Worm (Caenorhabditis elegans) whole organism, mixed stage, embryonic: ENCODE measurements around the gene srg-30.

Source experiments
- blmp-1 ChIP-seq: fragments of 150-350 bp; optimal IDR thresholded peaks from 2 replicates; lab custom pipeline; 2014; ENCODE audit warnings: missing biosample characterization, missing genetic modification characterization
- ceh-43 ChIP-seq: fragments of 200-800 bp; sonication (Bioruptor generic); optimal IDR thresholded peaks from 2 replicates; lab custom pipeline; 2018; ENCODE audit warnings: mild to moderate bottlenecking, missing genetic modification characterization, moderate library complexity, missing compliant biosample characterization
- ces-1 ChIP-seq: fragments of 150-350 bp; optimal IDR thresholded peaks from 2 replicates; lab custom pipeline; 2014; ENCODE audit warnings: missing biosample characterization, missing genetic modification reagents, missing genetic modification characterization
- elt-3 ChIP-seq: fragments of 150-350 bp; optimal IDR thresholded peaks from 2 replicates; lab custom pipeline; 2014; ENCODE audit warnings: missing biosample characterization, missing genetic modification characterization
- lin-13 ChIP-seq: fragments of 150-350 bp; optimal IDR thresholded peaks from 2 replicates; lab custom pipeline; 2014; ENCODE audit warnings: missing biosample characterization, missing genetic modification characterization
- lin-32 ChIP-seq: fragments of 200-800 bp; sonication (Bioruptor generic); optimal IDR thresholded peaks from 2 replicates; lab custom pipeline; 2018; ENCODE audit warnings: mild to moderate bottlenecking, missing genetic modification characterization, missing compliant biosample characterization
- mls-2 ChIP-seq: sonication (generic microtip); optimal IDR thresholded peaks from 2 replicates; lab custom pipeline; 2016; ENCODE audit warnings: mild to moderate bottlenecking, missing genetic modification characterization, moderate library complexity, missing compliant biosample characterization
- nhr-12 ChIP-seq: fragments of 150-350 bp; optimal IDR thresholded peaks from 2 replicates; lab custom pipeline; 2014; ENCODE audit warnings: missing biosample characterization, missing genetic modification characterization
- nhr-28 ChIP-seq: fragments of 150-350 bp; optimal IDR thresholded peaks from 2 replicates; lab custom pipeline; 2014; ENCODE audit warnings: missing biosample characterization, missing genetic modification characterization
- nhr-76 ChIP-seq: sonication (generic microtip); optimal IDR thresholded peaks from 2 replicates; lab custom pipeline; 2017; ENCODE audit warnings: missing biosample characterization, missing genetic modification characterization
- snpc-4 ChIP-seq: fragments of 150-350 bp; optimal IDR thresholded peaks from 2 replicates; lab custom pipeline; 2014; ENCODE audit warnings: missing biosample characterization, missing genetic modification characterization
- unc-62 ChIP-seq: fragments of 150-350 bp; optimal IDR thresholded peaks from 2 replicates; lab custom pipeline; 2014; ENCODE audit warnings: missing biosample characterization, missing genetic modification reagents, missing genetic modification characterization
- ztf-11 ChIP-seq: fragments of 150-350 bp; optimal IDR thresholded peaks from 2 replicates; lab custom pipeline; 2014; ENCODE audit warnings: missing biosample characterization, missing genetic modification characterization

DNA sequence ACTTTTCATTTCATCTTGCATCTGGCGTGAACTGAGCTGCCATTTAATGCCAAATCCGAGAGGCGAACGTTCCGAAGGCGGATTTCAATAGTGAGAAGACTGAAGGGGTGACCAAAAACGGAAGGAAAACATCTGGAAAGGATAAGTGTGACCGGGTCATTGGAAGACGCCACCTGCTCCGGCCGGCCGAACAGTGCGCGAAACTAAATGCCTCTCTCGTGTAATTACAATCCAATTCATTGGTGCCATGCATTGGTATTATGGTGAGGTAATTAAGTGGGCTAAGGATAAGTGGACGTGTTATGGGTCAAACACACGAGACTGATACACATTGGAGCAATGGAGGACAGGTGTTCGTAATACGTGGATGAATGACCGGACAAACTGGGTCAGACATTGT is 33.6 kb downstream of the srg-30 start:
- TF ChIP-seq mls-2 (tag; lab: Kevin White, UChicago) (peak; percentile 80), nhr-28 (tag; lab: Kevin White, UChicago) (no peak), ceh-43 (GFP tag; lab: Kevin White, UChicago) (peak; percentile 78), blmp-1 (tag; lab: Kevin White, UChicago) (no peak), nhr-12 (tag; lab: Kevin White, UChicago) (no peak), unc-62 (GFP tag; lab: Kevin White, UChicago) (no peak), ztf-11 (tag; lab: Kevin White, UChicago) (peak; percentile 28), nhr-76 (tag; lab: Kevin White, UChicago) (no peak), lin-32 (GFP tag; lab: Kevin White, UChicago) (peak; percentile 98), snpc-4 (no peak), ces-1 (GFP tag; lab: Kevin White, UChicago) (peak; percentile 72), elt-3 (tag; lab: Kevin White, UChicago) (no peak), lin-13 (no peak)
